Fruit fly (Drosophila melanogaster): Measurements from ENCODE around the gene Myo31DF.
A peak's percentile ranks its signal among the peaks of the same experiment; 100 is the strongest.

Myo31DF gene

dm6 chr2L:10457191-10457899, 49.2 kb downstream of the Myo31DF start, which contains the start of the genes LManI and LManII:
LManI (minus strand) TSS chr2L:10457241.
LManII (plus strand) TSS chr2L:10457658.
- TF ChIP-seq Hr96 (GFP tag; optimal IDR thresholded peaks at IDR 0.05) = no peak
- peak; percentile 70 for TF ChIP-seq kay (GFP tag; ENCODE audit: borderline replicate concordance)
- peak; percentile 9 for TF ChIP-seq CG33017 (tag; optimal IDR thresholded peaks at IDR 0.05)
- TF ChIP-seq cnc (optimal IDR thresholded peaks at IDR 0.05) = no peak
- TF ChIP-seq cic (GFP tag; optimal IDR thresholded peaks at IDR 0.05) = peak; percentile 34
- peak; percentile 12 for TF ChIP-seq CG12768 (GFP tag; optimal IDR thresholded peaks at IDR 0.05)
- peak; percentile 9 for TF ChIP-seq Mnt (GFP tag; optimal IDR thresholded peaks at IDR 0.05)
- TF ChIP-seq ovo (GFP tag; optimal IDR thresholded peaks at IDR 0.05) = no peak
- no peak for TF ChIP-seq CG14711 (tag; optimal IDR thresholded peaks at IDR 0.05)
- TF ChIP-seq tj (GFP tag; optimal IDR thresholded peaks at IDR 0.05) = peak; percentile 73
- TF ChIP-seq Crg-1 (GFP tag; optimal IDR thresholded peaks at IDR 0.05) = no peak

- no peak for TF ChIP-seq CG33017 (tag; optimal IDR thresholded peaks at IDR 0.05)
- TF ChIP-seq cic (GFP tag; optimal IDR thresholded peaks at IDR 0.05) = peak; percentile 52
Observed at dm6 chr2L:10455944-10456520, 50.5 kb downstream of the Myo31DF start.

- TF ChIP-seq Crg-1 (GFP tag; optimal IDR thresholded peaks at IDR 0.05) (no peak), cic (GFP tag; optimal IDR thresholded peaks at IDR 0.05) (no peak), CG12768 (GFP tag; optimal IDR thresholded peaks at IDR 0.05) (no peak), pad (GFP tag; optimal IDR thresholded peaks at IDR 0.05) (no peak), Clk (GFP tag; optimal IDR thresholded peaks at IDR 0.05) (no peak), CG33017 (tag; optimal IDR thresholded peaks at IDR 0.05) (no peak), Mnt (GFP tag; optimal IDR thresholded peaks at IDR 0.05) (no peak), CG7045 (GFP tag; optimal IDR thresholded peaks at IDR 0.05) (no peak), tj (GFP tag; optimal IDR thresholded peaks at IDR 0.05) (no peak), kay (GFP tag; ENCODE audit: borderline replicate concordance) (no peak), CG1620 (GFP tag; optimal IDR thresholded peaks at IDR 0.05) (no peak)
Observed at dm6 chr2L:10452296-10452695, 54.3 kb downstream of the Myo31DF start, which contains the start of gene ppk10. ppk10 (minus strand) TSS chr2L:10452396.

- TF ChIP-seq bab1 (GFP tag; optimal IDR thresholded peaks at IDR 0.05) (no peak), CG1620 (GFP tag; optimal IDR thresholded peaks at IDR 0.05) (no peak), toe (GFP tag; optimal IDR thresholded peaks at IDR 0.05) (no peak), pad (GFP tag; optimal IDR thresholded peaks at IDR 0.05) (no peak), cic (GFP tag; optimal IDR thresholded peaks at IDR 0.05) (no peak), ovo (GFP tag; optimal IDR thresholded peaks at IDR 0.05) (no peak), Clk (GFP tag; optimal IDR thresholded peaks at IDR 0.05) (no peak), CG14711 (tag; optimal IDR thresholded peaks at IDR 0.05) (no peak), CG33017 (tag; optimal IDR thresholded peaks at IDR 0.05) (no peak), Mnt (GFP tag; optimal IDR thresholded peaks at IDR 0.05) (no peak), CG7101 (tag; optimal IDR thresholded peaks at IDR 0.05) (no peak), Crg-1 (GFP tag; optimal IDR thresholded peaks at IDR 0.05) (no peak), CG11617 (GFP tag; optimal IDR thresholded peaks at IDR 0.05) (no peak), CG5204 (GFP tag; optimal IDR thresholded peaks at IDR 0.05) (no peak), tj (GFP tag; optimal IDR thresholded peaks at IDR 0.05) (no peak), CG7045 (GFP tag; optimal IDR thresholded peaks at IDR 0.05) (no peak)
Observed at dm6 chr2L:10442048-10442790, 64.4 kb downstream of the Myo31DF start, which contains the start of gene loh. loh (plus strand) TSS chr2L:10442534.
